Fruit fly (Drosophila melanogaster) whole organism, embryonic: ENCODE results near the gene tra.

Experiments
- Asciz ChIP-seq: fragments of 200-800 bp; sonication (Bioruptor generic); optimal IDR thresholded peaks from 2 replicates; lab custom pipeline; 2017; ENCODE audit warnings: missing biosample characterization, mild to moderate bottlenecking, missing genetic modification characterization, missing genetic modification reagents
- Bdp1 ChIP-seq: fragments of 200-800 bp; sonication (Bioruptor generic); optimal IDR thresholded peaks from 3 replicates; lab custom pipeline; 2016; ENCODE audit warnings: missing biosample characterization, missing genetic modification characterization
- CG10267 ChIP-seq: fragments of 200-800 bp; sonication (Bioruptor generic); optimal IDR thresholded peaks from 2 replicates; lab custom pipeline; 2018; ENCODE audit warnings: missing biosample characterization, mild to moderate bottlenecking, missing genetic modification characterization, moderate library complexity
- CG10366 ChIP-seq: fragments of 200-800 bp; sonication (Bioruptor generic); IDR thresholded peaks from 2 replicates; pipeline ENCODE4 v1.3.6; 2022; ENCODE audit warnings: missing biosample characterization, missing genetic modification characterization
- CG10431 ChIP-seq: fragments of 200-800 bp; sonication (Bioruptor generic); optimal IDR thresholded peaks from 3 replicates; lab custom pipeline; 2018; ENCODE audit warnings: missing biosample characterization, mild to moderate bottlenecking, missing genetic modification characterization
- CG11696 ChIP-seq: fragments of 200-800 bp; sonication (Bioruptor generic); IDR thresholded peaks from 2 replicates; pipeline ENCODE4 v1.3.6; 2022; ENCODE audit warnings: missing biosample characterization, missing genetic modification characterization
- CG1233 ChIP-seq: fragments of 200-800 bp; sonication (Bioruptor generic); optimal IDR thresholded peaks from 4 replicates; lab custom pipeline; 2018; ENCODE audit warnings: missing biosample characterization, mild to moderate bottlenecking, missing genetic modification characterization
- CG12744 ChIP-seq: fragments of 200-800 bp; sonication (Bioruptor generic); optimal IDR thresholded peaks from 2 replicates; lab custom pipeline; 2016; ENCODE audit warnings: missing biosample characterization, missing genetic modification characterization
- CG13287 ChIP-seq: fragments of 200-800 bp; sonication (Bioruptor generic); IDR thresholded peaks from 2 replicates; pipeline ENCODE4 v1.3.6; 2022; ENCODE audit warnings: missing biosample characterization, missing genetic modification characterization; ENCODE audit not compliant: partially characterized antibody
- CG15601 ChIP-seq: fragments of 200-800 bp; sonication (Bioruptor generic); optimal IDR thresholded peaks from 3 replicates; lab custom pipeline; 2019; ENCODE audit warnings: missing biosample characterization, mild to moderate bottlenecking, missing genetic modification characterization, moderate library complexity
- CG16863 ChIP-seq: fragments of 200-800 bp; sonication (Bioruptor generic); optimal IDR thresholded peaks from 3 replicates; lab custom pipeline; 2016; ENCODE audit warnings: missing biosample characterization, missing genetic modification characterization
- CG17912 ChIP-seq: fragments of 200-800 bp; sonication (Bioruptor generic); optimal IDR thresholded peaks from 2 replicates; lab custom pipeline; 2018; ENCODE audit warnings: missing biosample characterization, mild to moderate bottlenecking, missing genetic modification characterization
- CG18476 ChIP-seq: fragments of 200-800 bp; sonication (Bioruptor generic); optimal IDR thresholded peaks from 2 replicates; lab custom pipeline; 2016; ENCODE audit warnings: missing biosample characterization, mild to moderate bottlenecking, missing genetic modification characterization
- CG18764 ChIP-seq: fragments of 200-800 bp; sonication (Bioruptor generic); optimal IDR thresholded peaks from 3 replicates; lab custom pipeline; 2016; ENCODE audit warnings: missing biosample characterization, missing genetic modification characterization
- CG31224 ChIP-seq: fragments of 200-800 bp; sonication (Bioruptor generic); IDR thresholded peaks from 2 replicates; pipeline ENCODE4 v1.3.6; 2022; ENCODE audit warnings: missing biosample characterization, missing genetic modification characterization
- CG3163 ChIP-seq: fragments of 200-800 bp; sonication (Bioruptor generic); optimal IDR thresholded peaks from 3 replicates; lab custom pipeline; 2016; ENCODE audit warnings: missing biosample characterization, missing genetic modification characterization
- CG4404 ChIP-seq: fragments of 200-800 bp; sonication (Bioruptor generic); IDR thresholded peaks from 2 replicates; pipeline ENCODE4 v1.3.6; 2022; ENCODE audit warnings: missing biosample characterization, missing genetic modification characterization
- CG4730 ChIP-seq: fragments of 200-800 bp; sonication (Bioruptor generic); IDR thresholded peaks from 2 replicates; pipeline ENCODE4 v1.3.6; 2022; ENCODE audit warnings: missing biosample characterization, missing genetic modification characterization
- CG6791 ChIP-seq: fragments of 200-800 bp; sonication (Bioruptor generic); IDR thresholded peaks from 3 replicates; pipeline ENCODE4 v1.3.6; 2022; ENCODE audit warnings: missing biosample characterization, missing genetic modification characterization; ENCODE audit not compliant: partially characterized antibody
- CG7745 ChIP-seq: fragments of 200-800 bp; sonication (Bioruptor generic); optimal IDR thresholded peaks from 2 replicates; lab custom pipeline; 2018; ENCODE audit warnings: missing biosample characterization, mild to moderate bottlenecking, missing genetic modification characterization, moderate library complexity
- CG7963 ChIP-seq: fragments of 200-800 bp; sonication (Bioruptor generic); IDR thresholded peaks from 3 replicates; pipeline ENCODE4 v1.3.6; 2022; ENCODE audit warnings: missing biosample characterization, missing genetic modification characterization; ENCODE audit not compliant: partially characterized antibody
- CG8089 ChIP-seq: fragments of 200-800 bp; sonication (Bioruptor generic); optimal IDR thresholded peaks from 3 replicates; lab custom pipeline; 2016; ENCODE audit warnings: missing biosample characterization, missing genetic modification characterization
- CG9437 ChIP-seq: fragments of 200-800 bp; sonication (Bioruptor generic); optimal IDR thresholded peaks from 2 replicates; lab custom pipeline; 2018; ENCODE audit warnings: missing biosample characterization, mild to moderate bottlenecking, missing genetic modification characterization
- CG9932 ChIP-seq: fragments of 200-800 bp; sonication (Bioruptor generic); IDR thresholded peaks from 2 replicates; pipeline ENCODE4 v1.3.6; 2022; ENCODE audit warnings: missing biosample characterization, missing genetic modification characterization
- D19A ChIP-seq: fragments of 200-800 bp; optimal IDR thresholded peaks from 3 replicates; lab custom pipeline; 2019; ENCODE audit warnings: missing biosample characterization, mild to moderate bottlenecking, missing genetic modification characterization, moderate library complexity
- D19B ChIP-seq: fragments of 200-800 bp; sonication (Bioruptor generic); optimal IDR thresholded peaks from 2 replicates; lab custom pipeline; 2017; ENCODE audit warnings: missing biosample characterization, mild to moderate bottlenecking, missing genetic modification characterization
- E2f1 ChIP-seq: fragments of 200-800 bp; sonication (Bioruptor generic); IDR thresholded peaks from 2 replicates; pipeline ENCODE4 v1.3.6; 2022; ENCODE audit warnings: missing biosample characterization, missing genetic modification characterization
- Lpt ChIP-seq: fragments of >200 bp; optimal IDR thresholded peaks from 2 replicates; lab custom pipeline; 2018; ENCODE audit warnings: missing biosample characterization, missing genetic modification characterization
- MBD-R2 ChIP-seq: fragments of 200-800 bp; sonication (Bioruptor generic); IDR thresholded peaks from 2 replicates; pipeline ENCODE4 v1.3.6; 2022; ENCODE audit warnings: missing biosample characterization, missing genetic modification characterization
- Med ChIP-seq: fragments of 200-800 bp; sonication (Bioruptor generic); peaks from one replicate; lab custom pipeline; 2016; ENCODE audit warnings: missing biosample characterization, missing genetic modification characterization, mild to moderate bottlenecking, inconsistent platforms, moderate library complexity
- Scr ChIP-seq: fragments of 200-800 bp; sonication (Bioruptor generic); IDR thresholded peaks from 2 replicates; pipeline ENCODE4 v1.3.6; 2022; ENCODE audit warnings: missing biosample characterization, missing genetic modification characterization; ENCODE audit not compliant: partially characterized antibody
- Side ChIP-seq: fragments of 200-800 bp; sonication (Bioruptor generic); optimal IDR thresholded peaks from 2 replicates; lab custom pipeline; 2016; ENCODE audit warnings: missing biosample characterization, missing genetic modification characterization
- ac ChIP-seq: fragments of 200-800 bp; sonication (Bioruptor generic); optimal IDR thresholded peaks from 3 replicates; lab custom pipeline; 2017; ENCODE audit warnings: missing biosample characterization, mild to moderate bottlenecking, missing genetic modification characterization
- al ChIP-seq: fragments of 200-800 bp; sonication (Bioruptor generic); IDR thresholded peaks from 2 replicates; pipeline ENCODE4 v1.3.6; 2022; ENCODE audit warnings: missing biosample characterization, missing genetic modification characterization
- bbx ChIP-seq: fragments of 200-800 bp; sonication (Bioruptor generic); IDR thresholded peaks from 2 replicates; pipeline ENCODE4 v1.3.6; 2022; ENCODE audit warnings: missing biosample characterization, missing genetic modification characterization; ENCODE audit not compliant: partially characterized antibody
- bowl ChIP-seq: fragments of 200-800 bp; sonication (Bioruptor generic); IDR thresholded peaks from 2 replicates; pipeline ENCODE4 v1.3.6; 2022; ENCODE audit warnings: missing biosample characterization, missing genetic modification characterization
- br ChIP-seq: fragments of >200 bp; optimal IDR thresholded peaks from 2 replicates; lab custom pipeline; 2017
- bsh ChIP-seq, 2 experiments: fragments of 200-800 bp; sonication (Bioruptor generic); optimal IDR thresholded peaks; 2 replicates each; lab custom pipeline; 2017 to 2018; ENCODE audit warnings: mild to moderate bottlenecking in 2 of 2, missing biosample characterization in 2 of 2, missing genetic modification characterization in 2 of 2, moderate library complexity in 1 of 2
- cg ChIP-seq: fragments of 200-800 bp; sonication (Bioruptor generic); optimal IDR thresholded peaks from 3 replicates; lab custom pipeline; 2019; ENCODE audit warnings: missing biosample characterization, mild to moderate bottlenecking, missing genetic modification characterization, moderate library complexity
- disco-r ChIP-seq: fragments of 200-800 bp; sonication (Bioruptor generic); optimal IDR thresholded peaks from 2 replicates; lab custom pipeline; 2016; ENCODE audit warnings: missing biosample characterization, missing genetic modification characterization
- dpn ChIP-seq, 2 experiments: fragments of 200-800 bp; sonication (Bioruptor generic); optimal IDR thresholded peaks; 3 replicates each; lab custom pipeline; 2016; ENCODE audit warnings: missing biosample characterization in 2 of 2, missing genetic modification characterization in 2 of 2
- ems ChIP-seq: fragments of 200-800 bp; sonication (Bioruptor generic); optimal IDR thresholded peaks from 3 replicates; lab custom pipeline; 2016; ENCODE audit warnings: missing biosample characterization, missing genetic modification characterization
- ewg ChIP-seq: fragments of 200-800 bp; sonication (Bioruptor generic); optimal IDR thresholded peaks from 3 replicates; lab custom pipeline; 2017; ENCODE audit warnings: mild to moderate bottlenecking, missing biosample characterization, missing genetic modification reagents, missing genetic modification characterization
- luna ChIP-seq: fragments of 200-800 bp; sonication (Bioruptor generic); optimal IDR thresholded peaks from 2 replicates; lab custom pipeline; 2016; ENCODE audit warnings: missing biosample characterization, missing genetic modification characterization
- onecut ChIP-seq: fragments of 200-800 bp; sonication (Bioruptor generic); IDR thresholded peaks from 2 replicates; pipeline ENCODE4 v1.3.6; 2022; ENCODE audit warnings: missing biosample characterization, missing genetic modification characterization
- p53 ChIP-seq: fragments of 200-800 bp; sonication (Bioruptor generic); optimal IDR thresholded peaks from 2 replicates; lab custom pipeline; 2016; ENCODE audit warnings: missing biosample characterization, missing genetic modification characterization
- scrt ChIP-seq: fragments of 200-800 bp; sonication (Bioruptor generic); optimal IDR thresholded peaks from 2 replicates; lab custom pipeline; 2018; ENCODE audit warnings: missing biosample characterization, mild to moderate bottlenecking, missing genetic modification characterization, moderate library complexity
- tap ChIP-seq: fragments of 200-800 bp; optimal IDR thresholded peaks from 3 replicates; lab custom pipeline; 2019; ENCODE audit warnings: missing biosample characterization, mild to moderate bottlenecking, missing genetic modification characterization, moderate library complexity
- tin ChIP-seq: fragments of 200-800 bp; sonication (Bioruptor generic); optimal IDR thresholded peaks from 3 replicates; lab custom pipeline; 2016; ENCODE audit warnings: missing biosample characterization, missing genetic modification characterization
- trh ChIP-seq: fragments of 200-800 bp; sonication (Bioruptor generic); optimal IDR thresholded peaks from 2 replicates; lab custom pipeline; 2016; ENCODE audit warnings: missing biosample characterization, missing genetic modification characterization
- zf30C ChIP-seq: fragments of 200-800 bp; sonication (Bioruptor generic); optimal IDR thresholded peaks from 3 replicates; lab custom pipeline; 2018; ENCODE audit warnings: missing biosample characterization, mild to moderate bottlenecking, missing genetic modification characterization

Gene tra

dm6 chr3L:16594922-16595518 lies 4.2 kb upstream of the tra start, which contains the start of the genes spd-2 and Apl (continued):
- TF ChIP-seq Asciz (GFP tag; lab: Kevin White, UChicago) (no peak), CG8089 (no peak), CG7963 (GFP tag; lab: Robert Waterston, UW) (no peak), CG7745 (tag; lab: Kevin White, UChicago) (no peak), CG3163 (GFP tag; lab: Kevin White, UChicago) (no peak), zf30C (GFP tag; lab: Kevin White, UChicago) (no peak), bbx (0 out of 2 replicates have a peak, but pooled peaks have one; percentile 39), p53 (no peak), CG31224 (GFP tag; lab: Robert Waterston, UW) (no peak), CG18476 (GFP tag; lab: Kevin White, UChicago) (no peak), bsh (GFP tag; optimal IDR thresholded peaks at IDR 0.05; lab: Kevin White, UChicago) (no peak), Scr (GFP tag; lab: Robert Waterston, UW) (peak; percentile 57), CG11696 (GFP tag; lab: Robert Waterston, UW) (no peak), CG9437 (GFP tag; lab: Kevin White, UChicago) (peak; percentile 81), ems (GFP tag; lab: Kevin White, UChicago) (no peak), disco-r (GFP tag; lab: Kevin White, UChicago) (no peak), D19B (no peak), CG9932 (GFP tag; lab: Robert Waterston, UW) (no peak), onecut (GFP tag; lab: Robert Waterston, UW) (no peak), MBD-R2 (GFP tag; lab: Robert Waterston, UW) (peak; percentile 65; the same call in 1 of the 2 replicates), al (GFP tag; lab: Robert Waterston, UW) (no peak), Lpt (GFP tag; lab: Kevin White, UChicago) (no peak), tin (GFP tag; lab: Kevin White, UChicago) (no peak), CG16863 (GFP tag; lab: Kevin White, UChicago) (no peak), Med (GFP tag; lab: Kevin White, UChicago) (peak; percentile 55), cg (no peak), E2f1 (GFP tag; lab: Robert Waterston, UW) (no peak), luna (GFP tag; lab: Kevin White, UChicago) (no peak), CG4404 (GFP tag; lab: Robert Waterston, UW) (no peak), Side (GFP tag; lab: Kevin White, UChicago) (no peak), tap (tag; lab: Kevin White, UChicago) (no peak), CG10431 (GFP tag; lab: Kevin White, UChicago) (no peak), ewg (GFP tag; lab: Kevin White, UChicago) (no peak), CG18764 (peak; percentile 51), scrt (GFP tag; lab: Kevin White, UChicago) (no peak), CG6791 (GFP tag; lab: Robert Waterston, UW) (peak; percentile 52; the same call in 1 of the 3 replicates), dpn (GFP tag; optimal IDR thresholded peaks at IDR 0.05; lab: Kevin White, UChicago) (no peak), Bdp1 (GFP tag; lab: Kevin White, UChicago) (no peak), bowl (GFP tag; lab: Robert Waterston, UW) (no peak), CG1233 (GFP tag; lab: Kevin White, UChicago) (no peak), CG13287 (GFP tag; lab: Robert Waterston, UW) (peak; percentile 58), CG4730 (no peak), CG15601 (tag; lab: Kevin White, UChicago) (peak; percentile 2), trh (GFP tag; lab: Kevin White, UChicago) (no peak), CG17912 (GFP tag; lab: Kevin White, UChicago) (no peak), ac (GFP tag; lab: Kevin White, UChicago) (no peak), D19A (tag; lab: Kevin White, UChicago) (no peak), br (no peak), CG12744 (no peak), CG10267 (tag; lab: Kevin White, UChicago) (peak; percentile 19), CG10366 (no peak)
